Fruit fly (Drosophila melanogaster): ENCODE measurements around the gene Cad96Ca.
A peak's percentile ranks its signal among the peaks of the same experiment; 100 is the strongest.

Gene Cad96Ca

dm6 chr3R:25221203-25221807, 13.2 kb upstream of the Cad96Ca start, which contains the start of gene Alg9 (continued):
- peak; percentile 49 for TF ChIP-seq CG14710 (tag; optimal IDR thresholded peaks at IDR 0.05)
- TF ChIP-seq cato (GFP tag; optimal IDR thresholded peaks at IDR 0.05; ENCODE audit: borderline replicate concordance): no peak
- peak; percentile 88 for TF ChIP-seq Sry-δ (GFP tag; optimal IDR thresholded peaks at IDR 0.05)
- no peak for TF ChIP-seq Fer3 (tag; optimal IDR thresholded peaks at IDR 0.05)
- TF ChIP-seq sens (GFP tag): peak; percentile 72
- no peak for TF ChIP-seq sqz (GFP tag; optimal IDR thresholded peaks at IDR 0.05)
- TF ChIP-seq CG14860 (GFP tag; IDR thresholded peaks at IDR 0.05; ENCODE audit: partially characterized antibody): peak; percentile 84
- TF ChIP-seq oc (tag; optimal IDR thresholded peaks at IDR 0.05): no peak
- no peak for TF ChIP-seq CG15479 (GFP tag; optimal IDR thresholded peaks at IDR 0.05)
- TF ChIP-seq CG7963 (GFP tag; IDR thresholded peaks at IDR 0.05; ENCODE audit: partially characterized antibody): peak; percentile 91
- TF ChIP-seq ken (GFP tag; IDR thresholded peaks at IDR 0.05): 0 out of 3 replicates have a peak, but pooled peaks have one; percentile 24
- TF ChIP-seq scrt (GFP tag; optimal IDR thresholded peaks at IDR 0.05): no peak
- TF ChIP-seq ewg (GFP tag; optimal IDR thresholded peaks at IDR 0.05): no peak
- TF ChIP-seq CoRest (tag; optimal IDR thresholded peaks at IDR 0.05): peak; percentile 47
- TF ChIP-seq CG14050 (GFP tag; IDR thresholded peaks at IDR 0.05): no peak
- peak; percentile 11; the same call in 1 of the 2 replicates for TF ChIP-seq Adf1 (GFP tag; IDR thresholded peaks at IDR 0.05)
- TF ChIP-seq pnt (GFP tag; optimal IDR thresholded peaks at IDR 0.05): no peak
- TF ChIP-seq sug (tag; optimal IDR thresholded peaks at IDR 0.05): no peak
- peak; percentile 18 for TF ChIP-seq hkb (optimal IDR thresholded peaks at IDR 0.05)
- no peak for TF ChIP-seq hkb (GFP tag; IDR thresholded peaks at IDR 0.05)
- TF ChIP-seq CG7745 (tag; optimal IDR thresholded peaks at IDR 0.05): no peak
- TF ChIP-seq Camta (GFP tag; optimal IDR thresholded peaks at IDR 0.05): no peak
- peak; percentile 92 for TF ChIP-seq bbx (GFP tag; IDR thresholded peaks at IDR 0.05; ENCODE audit: partially characterized antibody)
- no peak for TF ChIP-seq NC2β (GFP tag; optimal IDR thresholded peaks at IDR 0.05)
- TF ChIP-seq maf-S (GFP tag; optimal IDR thresholded peaks at IDR 0.05): no peak
- peak; percentile 96 for TF ChIP-seq chinmo (GFP tag; IDR thresholded peaks at IDR 0.05; ENCODE audit: partially characterized antibody)

dm6 chr3R:25219018-25219417, 10.9 kb upstream of the Cad96Ca start, which contains the start of gene CG31103:
TSS of gene CG31103 (plus strand) at chr3R:25219318.
- no peak for TF ChIP-seq Ssrp (tag; optimal IDR thresholded peaks at IDR 0.05)
- no peak for TF ChIP-seq Vsx1 (GFP tag; optimal IDR thresholded peaks at IDR 0.05)

- peak; percentile 22 for TF ChIP-seq Med (GFP tag)
- TF ChIP-seq tgo (GFP tag; IDR thresholded peaks at IDR 0.05): no peak
- no peak for TF ChIP-seq bbx (GFP tag; IDR thresholded peaks at IDR 0.05; ENCODE audit: partially characterized antibody)
- TF ChIP-seq CG12391 (tag; optimal IDR thresholded peaks at IDR 0.05): no peak
- no peak for TF ChIP-seq CG12299 (tag; optimal IDR thresholded peaks at IDR 0.05)
These were observed 7.9 kb upstream of the Cad96Ca start, which contains the start of gene CG31106 for dm6 chr3R:25215997-25216396. TSS of gene CG31106 (plus strand) at chr3R:25216297.

- no peak for TF ChIP-seq bigmax (GFP tag; optimal IDR thresholded peaks at IDR 0.05)
- no peak for TF ChIP-seq CG10959 (GFP tag; IDR thresholded peaks at IDR 0.05)
- TF ChIP-seq CG12299 (tag; optimal IDR thresholded peaks at IDR 0.05): no peak
- TF ChIP-seq Fer3 (tag; optimal IDR thresholded peaks at IDR 0.05): peak; percentile 31
- TF ChIP-seq CG14860 (GFP tag; IDR thresholded peaks at IDR 0.05; ENCODE audit: partially characterized antibody): peak; percentile 80
- no peak for TF ChIP-seq CG14667 (GFP tag; IDR thresholded peaks at IDR 0.05)
- no peak for TF ChIP-seq rib (GFP tag; IDR thresholded peaks at IDR 0.05)
- peak; percentile 91 for TF ChIP-seq CG34224 (GFP tag; IDR thresholded peaks at IDR 0.05; ENCODE audit: partially characterized antibody)
- peak; percentile 37; the same call in 1 of the 2 replicates for TF ChIP-seq ssp (GFP tag; IDR thresholded peaks at IDR 0.05)
- TF ChIP-seq Antp (GFP tag; optimal IDR thresholded peaks at IDR 0.05): no peak
- peak; percentile 82; the same call in 1 of the 4 replicates for TF ChIP-seq chinmo (GFP tag; IDR thresholded peaks at IDR 0.05; ENCODE audit: partially characterized antibody)
- TF ChIP-seq CG1024 (GFP tag; IDR thresholded peaks at IDR 0.05): no peak
- TF ChIP-seq CG7271 (tag; optimal IDR thresholded peaks at IDR 0.05): peak; percentile 10
- peak; percentile 6 for TF ChIP-seq emc (GFP tag; optimal IDR thresholded peaks at IDR 0.05)
- no peak for TF ChIP-seq CG6254 (GFP tag; optimal IDR thresholded peaks at IDR 0.05)
- no peak for TF ChIP-seq bab2 (GFP tag; optimal IDR thresholded peaks at IDR 0.05)
- peak; percentile 47; the same call in 1 of the 2 replicates for TF ChIP-seq NFAT (GFP tag; IDR thresholded peaks at IDR 0.05)
These were observed 7.0 kb upstream of the Cad96Ca start, which contains the start of gene Saysd1 for dm6 chr3R:25215123-25215522. TSS of gene Saysd1 (minus strand) at chr3R:25215188.
